Fruit fly (Drosophila melanogaster) whole organism, embryonic: ENCODE results near the gene CG12009.
A peak's percentile ranks its signal among the peaks of the same experiment; 100 is the strongest.

Source experiments
- Aef1 ChIP-seq: fragments of 200-800 bp; sonication (Bioruptor generic); IDR thresholded peaks from 3 replicates; pipeline ENCODE4 v1.3.6; 2022; ENCODE audit warnings: missing biosample characterization, missing genetic modification characterization
- Atf3 ChIP-seq: fragments of 200-800 bp; sonication (Bioruptor generic); optimal IDR thresholded peaks from 3 replicates; lab custom pipeline; 2016; ENCODE audit warnings: missing biosample characterization, missing genetic modification characterization
- Awh ChIP-seq: fragments of 200-800 bp; sonication (Bioruptor generic); IDR thresholded peaks from 2 replicates; pipeline ENCODE4, ENCODE4 v1.3.6; 2022; ENCODE audit warnings: missing biosample characterization, missing genetic modification characterization
- BEAF-32 ChIP-seq: fragments of 200-800 bp; sonication (Bioruptor generic); optimal IDR thresholded peaks from 3 replicates; lab custom pipeline; 2017; ENCODE audit warnings: missing biosample characterization, missing genetic modification characterization, mild to moderate bottlenecking, moderate library complexity, missing genetic modification reagents
- Bgb ChIP-seq: fragments of 200-800 bp; sonication (Bioruptor generic); IDR thresholded peaks from 2 replicates; pipeline ENCODE4 v1.3.6; 2022; ENCODE audit warnings: missing biosample characterization, missing genetic modification characterization; ENCODE audit not compliant: partially characterized antibody
- CG12659 ChIP-seq: fragments of 200-800 bp; sonication (Bioruptor generic); optimal IDR thresholded peaks from 3 replicates; lab custom pipeline; 2017; ENCODE audit warnings: mild to moderate bottlenecking, missing biosample characterization, missing genetic modification reagents, missing genetic modification characterization
- CG12744 ChIP-seq: fragments of 200-800 bp; sonication (Bioruptor generic); optimal IDR thresholded peaks from 2 replicates; lab custom pipeline; 2016; ENCODE audit warnings: missing biosample characterization, missing genetic modification characterization
- CG13424 ChIP-seq: fragments of 200-800 bp; sonication (Bioruptor generic); optimal IDR thresholded peaks from 2 replicates; lab custom pipeline; 2019; ENCODE audit warnings: missing biosample characterization, mild to moderate bottlenecking, missing genetic modification characterization, moderate library complexity
- CG14965 ChIP-seq: fragments of 200-800 bp; sonication (Bioruptor generic); optimal IDR thresholded peaks from 2 replicates; lab custom pipeline; 2016; ENCODE audit warnings: missing biosample characterization, missing genetic modification characterization, borderline replicate concordance
- CG18619 ChIP-seq: fragments of 200-800 bp; sonication (Bioruptor generic); optimal IDR thresholded peaks from 3 replicates; lab custom pipeline; 2017; ENCODE audit warnings: missing biosample characterization, mild to moderate bottlenecking, missing genetic modification characterization
- CG2116 ChIP-seq: fragments of 200-800 bp; sonication (Bioruptor generic); optimal IDR thresholded peaks from 3 replicates; lab custom pipeline; 2018; ENCODE audit warnings: missing biosample characterization, mild to moderate bottlenecking, missing genetic modification characterization
- CG3407 ChIP-seq: fragments of 200-800 bp; sonication (Bioruptor generic); optimal IDR thresholded peaks from 2 replicates; lab custom pipeline; 2018; ENCODE audit warnings: missing biosample characterization, mild to moderate bottlenecking, missing genetic modification characterization
- CG4328 ChIP-seq: fragments of 200-800 bp; sonication (Bioruptor generic); optimal IDR thresholded peaks from 3 replicates; lab custom pipeline; 2017; ENCODE audit warnings: missing biosample characterization, missing genetic modification reagents, missing genetic modification characterization
- CG4617 ChIP-seq: fragments of 200-800 bp; sonication (Bioruptor generic); optimal IDR thresholded peaks from 3 replicates; lab custom pipeline; 2016; ENCODE audit warnings: missing biosample characterization, missing genetic modification characterization, borderline replicate concordance
- CG8290 ChIP-seq, 3 experiments: fragments of 200-800 bp; sonication (Bioruptor generic); optimal IDR thresholded peaks; 2 replicates each; lab custom pipeline; 2016 to 2019; ENCODE audit warnings: missing biosample characterization in 3 of 3, missing genetic modification characterization in 3 of 3, mild to moderate bottlenecking in 2 of 3, moderate library complexity in 1 of 3
- CG8924 ChIP-seq: fragments of 200-800 bp; optimal IDR thresholded peaks from 3 replicates; lab custom pipeline; 2019; ENCODE audit warnings: missing biosample characterization, mild to moderate bottlenecking, missing genetic modification characterization, moderate library complexity
- CG9797 ChIP-seq: fragments of 200-800 bp; sonication (Bioruptor generic); optimal IDR thresholded peaks from 3 replicates; lab custom pipeline; 2018; ENCODE audit warnings: missing biosample characterization, mild to moderate bottlenecking, missing genetic modification characterization
- CG9876 ChIP-seq: fragments of 200-800 bp; sonication (Bioruptor generic); optimal IDR thresholded peaks from 2 replicates; lab custom pipeline; 2016; ENCODE audit warnings: missing biosample characterization, missing genetic modification characterization
- CHES-1-like ChIP-seq: fragments of 200-800 bp; sonication (Bioruptor generic); optimal IDR thresholded peaks from 2 replicates; lab custom pipeline; 2016; ENCODE audit warnings: missing biosample characterization, missing genetic modification characterization
- CkIIα-i1 ChIP-seq: fragments of 200-800 bp; sonication (Bioruptor generic); IDR thresholded peaks from 2 replicates; pipeline ENCODE4 v1.3.6; 2022; ENCODE audit warnings: missing biosample characterization, missing genetic modification characterization
- Dfd ChIP-seq, 2 experiments: fragments of >200 bp; optimal IDR thresholded peaks; 2 replicates each; lab custom pipeline; 2017; ENCODE audit warnings: missing biosample characterization in 2 of 2, missing genetic modification characterization in 2 of 2
- Dp ChIP-seq: fragments of 200-800 bp; sonication (Bioruptor generic); optimal IDR thresholded peaks from 2 replicates; lab custom pipeline; 2018; ENCODE audit warnings: missing biosample characterization, mild to moderate bottlenecking, missing genetic modification characterization, moderate library complexity
- E2f2 ChIP-seq: fragments of 200-800 bp; sonication (Bioruptor generic); IDR thresholded peaks from 2 replicates; pipeline ENCODE4 v1.3.6; 2022; ENCODE audit warnings: missing biosample characterization, missing genetic modification characterization
- HHEX ChIP-seq: fragments of 200-800 bp; sonication (Bioruptor generic); optimal IDR thresholded peaks from 3 replicates; lab custom pipeline; 2017; ENCODE audit warnings: missing biosample characterization, mild to moderate bottlenecking, missing genetic modification characterization, missing genetic modification reagents
- HmgZ ChIP-seq: fragments of 200-800 bp; sonication (Bioruptor generic); optimal IDR thresholded peaks from 2 replicates; lab custom pipeline; 2018; ENCODE audit warnings: missing biosample characterization, mild to moderate bottlenecking, missing genetic modification characterization
- MBD-R2 ChIP-seq: fragments of 200-800 bp; sonication (Bioruptor generic); IDR thresholded peaks from 2 replicates; pipeline ENCODE4 v1.3.6; 2022; ENCODE audit warnings: missing biosample characterization, missing genetic modification characterization
- MESR4 ChIP-seq: fragments of 200-800 bp; sonication (Bioruptor generic); optimal IDR thresholded peaks from 2 replicates; lab custom pipeline; 2018; ENCODE audit warnings: missing biosample characterization, mild to moderate bottlenecking, missing genetic modification characterization, moderate library complexity
- NC2β ChIP-seq: fragments of 200-800 bp; sonication (Bioruptor generic); optimal IDR thresholded peaks from 2 replicates; lab custom pipeline; 2016; ENCODE audit warnings: missing biosample characterization, missing genetic modification characterization
- Nf-YB ChIP-seq: fragments of 200-800 bp; sonication (Bioruptor generic); optimal IDR thresholded peaks from 3 replicates; lab custom pipeline; 2019; ENCODE audit warnings: missing biosample characterization, mild to moderate bottlenecking, missing genetic modification characterization, moderate library complexity
- Oli ChIP-seq: fragments of 200-800 bp; sonication (Bioruptor generic); optimal IDR thresholded peaks from 2 replicates; lab custom pipeline; 2018; ENCODE audit warnings: missing biosample characterization, mild to moderate bottlenecking, missing genetic modification characterization, moderate library complexity
- Opbp ChIP-seq: fragments of 200-800 bp; sonication (Bioruptor generic); IDR thresholded peaks from 3 replicates; pipeline ENCODE4 v1.3.6; 2022; ENCODE audit warnings: missing biosample characterization, missing genetic modification characterization; ENCODE audit not compliant: partially characterized antibody
- Side ChIP-seq: fragments of 200-800 bp; sonication (Bioruptor generic); optimal IDR thresholded peaks from 2 replicates; lab custom pipeline; 2016; ENCODE audit warnings: missing biosample characterization, missing genetic modification characterization
- Sry-δ ChIP-seq: fragments of 200-800 bp; sonication (Bioruptor generic); optimal IDR thresholded peaks from 2 replicates; lab custom pipeline; 2016; ENCODE audit warnings: missing biosample characterization, missing genetic modification characterization
- amos ChIP-seq: fragments of 200-800 bp; sonication (Bioruptor generic); IDR thresholded peaks from 2 replicates; pipeline ENCODE4 v1.3.6; 2022; ENCODE audit warnings: missing biosample characterization, missing genetic modification characterization; ENCODE audit not compliant: partially characterized antibody
- bbx ChIP-seq: fragments of 200-800 bp; sonication (Bioruptor generic); IDR thresholded peaks from 2 replicates; pipeline ENCODE4 v1.3.6; 2022; ENCODE audit warnings: missing biosample characterization, missing genetic modification characterization; ENCODE audit not compliant: partially characterized antibody
- corto ChIP-seq: fragments of 200-800 bp; sonication (Bioruptor generic); optimal IDR thresholded peaks from 2 replicates; lab custom pipeline; 2016; ENCODE audit warnings: missing biosample characterization, mild to moderate bottlenecking, missing genetic modification characterization, moderate library complexity
- cwo ChIP-seq: fragments of 200-800 bp; sonication (Bioruptor generic); optimal IDR thresholded peaks from 3 replicates; lab custom pipeline; 2017; ENCODE audit warnings: missing biosample characterization, missing genetic modification characterization, mild to moderate bottlenecking, moderate library complexity, missing genetic modification reagents
- fu2 ChIP-seq: fragments of 200-800 bp; sonication (Bioruptor generic); optimal IDR thresholded peaks from 2 replicates; lab custom pipeline; 2016; ENCODE audit warnings: missing biosample characterization, missing genetic modification characterization
- gcm ChIP-seq: fragments of 200-800 bp; sonication (Bioruptor generic); optimal IDR thresholded peaks from 2 replicates; lab custom pipeline; 2019; ENCODE audit warnings: missing biosample characterization, mild to moderate bottlenecking, missing genetic modification characterization, moderate library complexity
- gfzf ChIP-seq: fragments of 200-800 bp; sonication (Bioruptor generic); optimal IDR thresholded peaks from 2 replicates; lab custom pipeline; 2016; ENCODE audit warnings: missing biosample characterization, mild to moderate bottlenecking, missing genetic modification characterization, moderate library complexity
- gro ChIP-seq: fragments of 200-800 bp; sonication (Bioruptor generic); optimal IDR thresholded peaks from 2 replicates; lab custom pipeline; 2016; ENCODE audit warnings: missing biosample characterization, missing genetic modification characterization
- her ChIP-seq: fragments of 200-800 bp; sonication (Bioruptor generic); optimal IDR thresholded peaks from 2 replicates; lab custom pipeline; 2016; ENCODE audit warnings: missing biosample characterization, missing genetic modification characterization
- ken ChIP-seq: fragments of 200-800 bp; sonication (Bioruptor generic); IDR thresholded peaks from 3 replicates; pipeline ENCODE4 v1.3.6; 2022; ENCODE audit warnings: missing biosample characterization, missing genetic modification characterization
- lilli ChIP-seq: fragments of 200-800 bp; sonication (Bioruptor generic); optimal IDR thresholded peaks from 3 replicates; lab custom pipeline; 2016; ENCODE audit warnings: missing biosample characterization, missing genetic modification characterization
- nerfin-1 ChIP-seq: fragments of 200-800 bp; sonication (Bioruptor generic); optimal IDR thresholded peaks from 3 replicates; lab custom pipeline; 2019; ENCODE audit warnings: missing biosample characterization, mild to moderate bottlenecking, missing genetic modification characterization, moderate library complexity
- pzg ChIP-seq: fragments of 200-800 bp; sonication (Bioruptor generic); optimal IDR thresholded peaks from 3 replicates; lab custom pipeline; 2018; ENCODE audit warnings: missing biosample characterization, mild to moderate bottlenecking, missing genetic modification characterization, moderate library complexity
- tgo ChIP-seq: fragments of 200-800 bp; sonication (Bioruptor generic); IDR thresholded peaks from 3 replicates; pipeline ENCODE4 v1.3.6; 2022; ENCODE audit warnings: missing biosample characterization, missing genetic modification characterization
- vvl ChIP-seq: fragments of 200-800 bp; sonication (Bioruptor generic); IDR thresholded peaks from 2 replicates; pipeline ENCODE4 v1.3.6; 2022; ENCODE audit warnings: missing biosample characterization, missing genetic modification characterization

The CG12009 gene

DNA sequence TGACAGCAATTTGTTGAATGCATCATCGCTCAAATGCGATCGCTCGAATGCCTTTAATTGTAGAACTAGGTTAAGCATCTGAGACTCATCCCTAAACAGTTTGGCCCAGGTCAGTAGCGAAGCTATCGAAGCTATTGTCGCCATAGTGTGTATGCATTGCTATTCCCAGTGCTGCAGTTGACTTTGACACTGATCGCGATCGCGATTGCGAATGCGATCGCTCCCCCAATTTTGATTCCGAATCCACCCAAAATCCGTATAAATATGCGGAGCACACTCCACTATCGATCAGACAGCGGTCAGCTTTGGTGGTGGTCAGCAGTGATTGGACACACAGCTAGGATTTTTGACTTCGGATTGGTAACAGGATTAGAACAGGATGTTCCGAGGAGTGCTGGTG, 38.5 kb downstream of the CG12009 start, which contains the start of gene CG14961:
TSS of gene CG14961 (plus strand) at position 301 of the 400 bp plus-strand sequence.
- TF ChIP-seq fu2 (no peak), Awh (GFP tag; lab: Robert Waterston, UW) (no peak), nerfin-1 (tag; lab: Kevin White, UChicago) (no peak), Nf-YB (no peak), corto (no peak), CG4328 (GFP tag; lab: Kevin White, UChicago) (no peak), Atf3 (GFP tag; lab: Kevin White, UChicago) (no peak), CG14965 (GFP tag; lab: Kevin White, UChicago) (no peak), HHEX (GFP tag; lab: Kevin White, UChicago) (no peak), HmgZ (tag; lab: Kevin White, UChicago) (no peak), CG9876 (GFP tag; lab: Kevin White, UChicago) (no peak), CG18619 (GFP tag; lab: Kevin White, UChicago) (no peak), CHES-1-like (GFP tag; lab: Kevin White, UChicago) (no peak), cwo (GFP tag; lab: Kevin White, UChicago) (no peak), CG3407 (no peak), Aef1 (GFP tag; lab: Robert Waterston, UW) (no peak)

DNA sequence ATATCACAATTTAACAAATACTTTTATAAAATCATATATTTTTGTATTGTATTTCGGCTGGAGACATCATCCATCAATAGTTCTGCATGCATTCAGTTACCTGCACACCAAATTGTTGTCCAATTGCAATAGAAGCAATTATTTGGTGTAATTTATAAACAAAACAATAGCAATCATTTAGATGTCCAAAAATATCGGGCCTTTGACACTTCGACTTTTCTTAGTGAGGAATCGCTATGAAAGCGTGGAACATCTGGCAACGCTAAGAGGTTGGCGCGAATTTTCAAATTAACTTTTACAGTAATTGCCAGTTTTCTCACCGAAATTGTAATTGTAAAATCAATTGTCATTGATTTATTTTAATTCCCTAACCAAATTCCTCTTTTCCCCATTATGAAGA, 43.5 kb downstream of the CG12009 start, which contains the start of gene CG14969:
TSS of gene CG14969 (minus strand) at position 195 of the 400 bp plus-strand sequence.
- peak; percentile 67 for TF ChIP-seq CG4617
- TF ChIP-seq Dp (GFP tag; lab: Kevin White, UChicago) = peak; percentile 94
- no peak for TF ChIP-seq gcm (GFP tag; lab: Kevin White, UChicago)
- peak; percentile 22 for TF ChIP-seq HmgZ (tag; lab: Kevin White, UChicago)
- TF ChIP-seq MESR4 (GFP tag; lab: Kevin White, UChicago) = peak; percentile 28
- peak; percentile 64; the same call in 1 of the 3 replicates for TF ChIP-seq Opbp
- TF ChIP-seq Sry-δ = peak; percentile 69
- peak; percentile 15 for TF ChIP-seq lilli (GFP tag; lab: Kevin White, UChicago)
- peak; percentile 95 for TF ChIP-seq E2f2 (GFP tag; lab: Robert Waterston, UW)
- no peak for TF ChIP-seq ken (GFP tag; lab: Robert Waterston, UW)
- TF ChIP-seq pzg (GFP tag; lab: Kevin White, UChicago) = peak; percentile 67
- peak; percentile 50; the same call in 1 of the 2 replicates for TF ChIP-seq amos (GFP tag; lab: Robert Waterston, UW)
- peak; percentile 95 for TF ChIP-seq CG2116 (GFP tag; lab: Kevin White, UChicago)
- TF ChIP-seq CG8290 (GFP tag; optimal IDR thresholded peaks at IDR 0.05; lab: Kevin White, UChicago) = no peak
- no peak for TF ChIP-seq CG8290 (tag; optimal IDR thresholded peaks at IDR 0.05; lab: Kevin White, UChicago)
- TF ChIP-seq CHES-1-like (GFP tag; lab: Kevin White, UChicago) = no peak
- peak; percentile 10 for TF ChIP-seq CG9797 (GFP tag; lab: Kevin White, UChicago)
- no peak for TF ChIP-seq Side (GFP tag; lab: Kevin White, UChicago)
- no peak for TF ChIP-seq Oli (tag; lab: Kevin White, UChicago)
- no peak for TF ChIP-seq CkIIα-i1 (GFP tag; lab: Robert Waterston, UW)
- TF ChIP-seq MBD-R2 = peak; percentile 72
- TF ChIP-seq bbx (GFP tag; lab: Robert Waterston, UW) = peak; percentile 48; the same call in 1 of the 2 replicates
- peak; percentile 54 for TF ChIP-seq BEAF-32 (GFP tag; lab: Kevin White, UChicago)
- peak; percentile 7 for TF ChIP-seq NC2β (GFP tag; lab: Kevin White, UChicago)
- TF ChIP-seq gfzf (GFP tag; lab: Kevin White, UChicago) = peak; percentile 40
- peak; percentile 37 for TF ChIP-seq CG12659 (GFP tag; lab: Kevin White, UChicago)
- TF ChIP-seq CG12744 (GFP tag; lab: Kevin White, UChicago) = no peak
- TF ChIP-seq CG8924 = peak; percentile 3
- no peak for TF ChIP-seq Dfd (GFP tag; optimal IDR thresholded peaks at IDR 0.05; lab: Kevin White, UChicago)
- TF ChIP-seq tgo (GFP tag; lab: Robert Waterston, UW) = no peak
- peak; percentile 41 for TF ChIP-seq gro (GFP tag; lab: Kevin White, UChicago)
- peak; percentile 21; the same call in 1 of the 2 replicates for TF ChIP-seq vvl
- peak; percentile 6 for TF ChIP-seq CG13424
- TF ChIP-seq Bgb (GFP tag; lab: Robert Waterston, UW) = peak; percentile 45; the same call in 1 of the 2 replicates
- peak; percentile 3 for TF ChIP-seq her
